Worm (Caenorhabditis elegans) whole organism, early embryonic: ENCODE measurements around the gene del-2.

Experiments
- ama-1 ChIP-seq: fragments of 150-350 bp; optimal IDR thresholded peaks from 2 replicates; lab custom pipeline; 2014
- ceh-13 ChIP-seq: fragments of 200-800 bp; sonication (Bioruptor generic); optimal IDR thresholded peaks from 2 replicates; lab custom pipeline; 2018; ENCODE audit warnings: mild to moderate bottlenecking, missing genetic modification characterization, missing compliant biosample characterization
- flt-1 ChIP-seq: fragments of 200-800 bp; sonication (Bioruptor generic); IDR thresholded peaks from 2 replicates; pipeline ENCODE4 v1.3.6; 2022; ENCODE audit warnings: missing genetic modification characterization, missing compliant biosample characterization
- scrt-1 ChIP-seq: fragments of 200-800 bp; sonication (Bioruptor generic); IDR thresholded peaks from 2 replicates; pipeline ENCODE4 v1.3.6; 2022; ENCODE audit warnings: missing genetic modification characterization, missing compliant biosample characterization
- tbx-11 ChIP-seq: fragments of 200-800 bp; sonication (Bioruptor generic); IDR thresholded peaks from 2 replicates; pipeline ENCODE4 v1.3.6; 2022; ENCODE audit warnings: missing genetic modification characterization, missing compliant biosample characterization
- tra-4 ChIP-seq: sonication (generic microtip); optimal IDR thresholded peaks from 2 replicates; lab custom pipeline; 2017; ENCODE audit warnings: missing genetic modification characterization, missing compliant biosample characterization

ce11 chrIV:9607945-9608344, 33.9 kb downstream of the del-2 start:
- TF ChIP-seq tra-4 (tag; lab: Kevin White, UChicago) (no peak), scrt-1 (GFP tag; lab: Robert Waterston, UW) (no peak), tbx-11 (GFP tag; lab: Robert Waterston, UW) (no peak), ceh-13 (GFP tag; lab: Kevin White, UChicago) (no peak), ama-1 (lab: Kevin White, UChicago) (no peak), flt-1 (GFP tag; lab: Robert Waterston, UW) (no peak)
